Worm (Caenorhabditis elegans) whole organism, L1 larva: ENCODE results near the gene ubc-21.

Source experiments
- Y116A8C.19 ChIP-seq: sonication (generic microtip); optimal IDR thresholded peaks from 2 replicates; lab custom pipeline; 2016; ENCODE audit warnings: missing compliant biosample characterization, missing genetic modification characterization, borderline replicate concordance
- aha-1 ChIP-seq: fragments of 150-350 bp; optimal IDR thresholded peaks from 2 replicates; lab custom pipeline; 2014; ENCODE audit warnings: missing biosample characterization, missing genetic modification characterization
- alr-1 ChIP-seq: fragments of 200-800 bp; sonication (Bioruptor generic); optimal IDR thresholded peaks from 2 replicates; lab custom pipeline; 2018; ENCODE audit warnings: borderline replicate concordance, mild to moderate bottlenecking, missing genetic modification characterization, missing compliant biosample characterization
- aly-2 ChIP-seq: fragments of 150-350 bp; optimal IDR thresholded peaks from 2 replicates; lab custom pipeline; 2014; ENCODE audit warnings: missing biosample characterization, missing genetic modification characterization
- ama-1 ChIP-seq: fragments of 150-350 bp; optimal IDR thresholded peaks from 2 replicates; lab custom pipeline; 2014
- blmp-1 ChIP-seq: fragments of 150-350 bp; optimal IDR thresholded peaks from 2 replicates; lab custom pipeline; 2014; ENCODE audit warnings: missing biosample characterization, missing genetic modification characterization
- ceh-82 ChIP-seq, 3 experiments: fragments of 150-350 bp in 1 of 3; sonication (generic microtip) in 2 of 3; optimal IDR thresholded peaks; 2 replicates each; lab custom pipeline; 2014 to 2017; ENCODE audit warnings: missing biosample characterization in 3 of 3, missing genetic modification characterization in 3 of 3
- ces-1 ChIP-seq: fragments of 150-350 bp; optimal IDR thresholded peaks from 2 replicates; lab custom pipeline; 2014; ENCODE audit warnings: missing biosample characterization, missing genetic modification reagents, missing genetic modification characterization
- dpl-1 ChIP-seq, 3 experiments: fragments of 150-350 bp in 2 of 3; sonication (generic microtip) in 1 of 3; optimal IDR thresholded peaks; 2 replicates each; lab custom pipeline; 2014 to 2017; ENCODE audit warnings: missing biosample characterization in 3 of 3, missing genetic modification characterization in 3 of 3, missing genetic modification reagents in 3 of 3
- efl-1 ChIP-seq, 4 experiments: fragments of 150-350 bp; optimal IDR thresholded peaks in 3 of 4; peaks in 1 of 4; 1 replicate in 1 of 4; 2 replicates in 3 of 4; lab custom pipeline; 2014; ENCODE audit warnings: missing biosample characterization in 2 of 4, missing genetic modification characterization in 2 of 4, missing genetic modification reagents in 2 of 4
- egl-13 ChIP-seq: sonication (generic microtip); optimal IDR thresholded peaks from 2 replicates; lab custom pipeline; 2016; ENCODE audit warnings: missing genotype, missing genetic modification reagents, missing genetic modification characterization, missing compliant biosample characterization
- elt-2 ChIP-seq: sonication (generic microtip); optimal IDR thresholded peaks from 2 replicates; lab custom pipeline; 2016; ENCODE audit warnings: missing genetic modification characterization, mild to moderate bottlenecking, inconsistent platforms, missing compliant biosample characterization, missing genetic modification reagents
- elt-3 ChIP-seq, 6 experiments: fragments of 150-350 bp in 1 of 6; sonication (generic microtip); optimal IDR thresholded peaks; 2 replicates each; lab custom pipeline; 2017 to 2018; ENCODE audit warnings: missing biosample characterization in 6 of 6, missing genetic modification characterization in 6 of 6, inconsistent platforms in 1 of 6
- ets-5 ChIP-seq: fragments of 200-800 bp; sonication (Bioruptor generic); IDR thresholded peaks from 2 replicates; pipeline ENCODE4 v1.3.6; 2022; ENCODE audit warnings: missing genetic modification characterization, missing compliant biosample characterization
- fkh-10 ChIP-seq: sonication (generic microtip); optimal IDR thresholded peaks from 2 replicates; lab custom pipeline; 2017; ENCODE audit warnings: missing biosample characterization, missing genetic modification reagents, missing genetic modification characterization
- fkh-4 ChIP-seq: sonication (generic microtip); optimal IDR thresholded peaks from 2 replicates; lab custom pipeline; 2016; ENCODE audit warnings: missing compliant biosample characterization, missing genetic modification characterization, borderline replicate concordance
- fkh-8 ChIP-seq: sonication (generic microtip); optimal IDR thresholded peaks from 2 replicates; lab custom pipeline; 2016; ENCODE audit warnings: mild to moderate bottlenecking, missing genetic modification characterization, missing compliant biosample characterization
- grh-1 ChIP-seq: fragments of 200-800 bp; sonication (Bioruptor generic); IDR thresholded peaks from 2 replicates; pipeline ENCODE4 v1.3.6; 2022; ENCODE audit warnings: missing genetic modification reagents, missing genetic modification characterization, missing compliant biosample characterization
- hlh-4 ChIP-seq: sonication (generic microtip); optimal IDR thresholded peaks from 2 replicates; lab custom pipeline; 2016; ENCODE audit warnings: mild to moderate bottlenecking, missing genetic modification characterization, missing compliant biosample characterization
- irx-1 ChIP-seq: sonication (generic microtip); optimal IDR thresholded peaks from 2 replicates; lab custom pipeline; 2016; ENCODE audit warnings: missing genetic modification characterization, missing compliant biosample characterization
- isw-1 ChIP-seq: fragments of 200-800 bp; sonication (Bioruptor generic); IDR thresholded peaks from 2 replicates; pipeline ENCODE4 v1.3.6; 2022; ENCODE audit warnings: missing genetic modification characterization, missing compliant biosample characterization
- jun-1 ChIP-seq: fragments of 150-350 bp; optimal IDR thresholded peaks from 2 replicates; lab custom pipeline; 2014; ENCODE audit warnings: missing biosample characterization, missing genetic modification reagents, missing genetic modification characterization
- lin-14 ChIP-seq: fragments of 200-800 bp; sonication (Bioruptor generic); optimal IDR thresholded peaks from 2 replicates; lab custom pipeline; 2018; ENCODE audit warnings: mild to moderate bottlenecking, missing genetic modification characterization, moderate library complexity, missing compliant biosample characterization
- lin-15B ChIP-seq: fragments of 150-350 bp; sonication (generic microtip); optimal IDR thresholded peaks from 3 replicates; lab custom pipeline; 2014; ENCODE audit warnings: missing biosample characterization, missing genetic modification characterization
- lin-35 ChIP-seq, 2 experiments: fragments of 150-350 bp; optimal IDR thresholded peaks; 2 replicates each; lab custom pipeline; 2014; ENCODE audit warnings: missing biosample characterization in 2 of 2, missing genetic modification characterization in 2 of 2, missing genetic modification reagents in 2 of 2
- lir-3 ChIP-seq: sonication (generic microtip); optimal IDR thresholded peaks from 2 replicates; lab custom pipeline; 2016; ENCODE audit warnings: mild to moderate bottlenecking, missing genetic modification characterization, moderate library complexity, missing compliant biosample characterization; ENCODE audit not compliant: poor library complexity
- mef-2 ChIP-seq: fragments of 150-350 bp; optimal IDR thresholded peaks from 2 replicates; lab custom pipeline; 2014; ENCODE audit warnings: missing biosample characterization, missing genetic modification characterization
- nhr-12 ChIP-seq: sonication (generic microtip); optimal IDR thresholded peaks from 2 replicates; lab custom pipeline; 2017; ENCODE audit warnings: missing biosample characterization, missing genetic modification characterization
- nhr-71 ChIP-seq: sonication (generic microtip); optimal IDR thresholded peaks from 2 replicates; lab custom pipeline; 2016; ENCODE audit warnings: mild to moderate bottlenecking, missing genetic modification characterization, moderate library complexity, missing compliant biosample characterization
- nhr-90 ChIP-seq: sonication (generic microtip); optimal IDR thresholded peaks from 2 replicates; lab custom pipeline; 2016; ENCODE audit warnings: mild to moderate bottlenecking, missing genetic modification characterization, missing compliant biosample characterization; ENCODE audit not compliant: poor library complexity
- pqm-1 ChIP-seq: sonication (generic microtip); optimal IDR thresholded peaks from 3 replicates; lab custom pipeline; 2017; ENCODE audit warnings: missing biosample characterization, missing genetic modification characterization
- skn-1 ChIP-seq: fragments of 150-350 bp; optimal IDR thresholded peaks from 2 replicates; lab custom pipeline; 2014; ENCODE audit warnings: missing biosample characterization, missing genetic modification characterization
- snpc-4 ChIP-seq: fragments of 150-350 bp; optimal IDR thresholded peaks from 2 replicates; lab custom pipeline; 2014; ENCODE audit warnings: missing biosample characterization, missing genetic modification characterization
- sox-4 ChIP-seq: sonication (generic microtip); optimal IDR thresholded peaks from 2 replicates; lab custom pipeline; 2016; ENCODE audit warnings: missing genetic modification characterization, missing compliant biosample characterization
- sptf-1 ChIP-seq: fragments of 150-350 bp; optimal IDR thresholded peaks from 2 replicates; lab custom pipeline; 2014; ENCODE audit warnings: missing biosample characterization, missing genetic modification characterization
- unc-30 ChIP-seq: sonication (generic microtip); optimal IDR thresholded peaks from 2 replicates; lab custom pipeline; 2017; ENCODE audit warnings: missing biosample characterization, missing genetic modification characterization
- unc-86 ChIP-seq: sonication (generic microtip); optimal IDR thresholded peaks from 2 replicates; lab custom pipeline; 2016; ENCODE audit warnings: missing genetic modification characterization, missing compliant biosample characterization
- vab-15 ChIP-seq: sonication (generic microtip); optimal IDR thresholded peaks from 2 replicates; lab custom pipeline; 2017; ENCODE audit warnings: missing genotype, mild to moderate bottlenecking, missing genetic modification characterization, missing compliant biosample characterization
- zag-1 ChIP-seq: fragments of 150-350 bp; optimal IDR thresholded peaks from 2 replicates; lab custom pipeline; 2014; ENCODE audit warnings: missing biosample characterization, missing genetic modification characterization
- zip-4 ChIP-seq: fragments of 200-800 bp; sonication (Bioruptor generic); optimal IDR thresholded peaks from 2 replicates; lab custom pipeline; 2018; ENCODE audit warnings: mild to moderate bottlenecking, missing genetic modification characterization, moderate library complexity, missing compliant biosample characterization
- ztf-11 ChIP-seq, 2 experiments: sonication (generic microtip); optimal IDR thresholded peaks; 2 replicates each; lab custom pipeline; 2016 to 2017; ENCODE audit warnings: missing genetic modification characterization in 2 of 2, missing biosample characterization in 1 of 2, missing compliant biosample characterization in 1 of 2

The ubc-21 gene

DNA sequence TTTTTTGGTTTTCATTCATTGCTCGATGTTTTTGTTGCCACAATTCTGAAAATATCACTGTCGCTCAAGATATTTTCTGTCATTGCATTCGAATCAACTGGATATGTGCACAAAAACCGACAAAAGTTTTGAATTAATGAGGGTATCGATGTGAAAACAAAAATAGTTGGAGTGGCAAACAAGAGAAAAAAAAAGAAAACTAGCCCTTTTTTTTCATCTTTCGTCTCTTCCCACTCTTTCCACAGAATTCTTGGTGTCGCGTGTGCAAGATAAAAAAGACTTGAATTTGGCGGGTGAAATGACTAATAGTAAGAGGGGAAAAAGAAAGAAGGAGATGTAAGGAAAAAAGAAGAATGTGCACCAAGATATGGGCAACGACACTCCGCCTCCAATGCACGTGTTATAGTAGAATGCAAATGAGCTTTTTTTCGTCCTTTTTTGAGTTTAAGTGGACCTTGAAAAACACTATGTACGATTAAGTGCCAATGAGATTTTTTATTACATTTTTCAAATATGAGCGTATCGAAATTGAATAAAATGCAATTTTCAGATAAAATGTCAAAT, at the start of gene ubc-21, which contains the start of gene ubc-22:
ubc-21 (plus strand) TSS at position 514 of the 564 bp plus-strand sequence.
ubc-22 (minus strand) TSS at position 51 of the 564 bp plus-strand sequence.
- peak; percentile 10 for TF ChIP-seq nhr-71 (tag; lab: Kevin White, UChicago)
- TF ChIP-seq skn-1 (tag; lab: Kevin White, UChicago) = no peak
- no peak for TF ChIP-seq vab-15 (tag; lab: Kevin White, UChicago)
- no peak for TF ChIP-seq blmp-1 (tag; lab: Kevin White, UChicago)
- TF ChIP-seq ces-1 = no peak
- TF ChIP-seq ama-1 (lab: Kevin White, UChicago) = no peak
- TF ChIP-seq dpl-1 (GFP tag; optimal IDR thresholded peaks at IDR 0.05; lab: Kevin White, UChicago) = peak in 1 of 3 experiments; percentile 47
- TF ChIP-seq lin-35 (GFP tag; optimal IDR thresholded peaks at IDR 0.05; lab: Kevin White, UChicago) = peak in 1 of 2 experiments; percentile 20
- peak; percentile 67 for TF ChIP-seq fkh-8 (tag; lab: Kevin White, UChicago)
- TF ChIP-seq sox-4 (tag; lab: Kevin White, UChicago) = peak; percentile 2
- no peak for TF ChIP-seq zag-1 (tag; lab: Kevin White, UChicago)
- TF ChIP-seq ceh-82 (tag; optimal IDR thresholded peaks at IDR 0.05; lab: Kevin White, UChicago) = peak in 1 of 3 experiments; percentile 21
- no peak for TF ChIP-seq snpc-4
- TF ChIP-seq lin-14 (GFP tag; lab: Kevin White, UChicago) = peak; percentile 77
- TF ChIP-seq unc-86 = peak; percentile 13
- TF ChIP-seq lir-3 (tag; lab: Kevin White, UChicago) = no peak
- TF ChIP-seq fkh-10 (GFP tag; lab: Kevin White, UChicago) = peak; percentile 10
- TF ChIP-seq efl-1 (optimal IDR thresholded peaks at IDR 0.05; lab: Kevin White, UChicago) = peak in 1 of 2 experiments; percentile 23
- no peak for TF ChIP-seq efl-1 (GFP tag; optimal IDR thresholded peaks at IDR 0.05 in 1 of 2; lab: Kevin White, UChicago)
- TF ChIP-seq, all 84 proteins: peak for 10

DNA sequence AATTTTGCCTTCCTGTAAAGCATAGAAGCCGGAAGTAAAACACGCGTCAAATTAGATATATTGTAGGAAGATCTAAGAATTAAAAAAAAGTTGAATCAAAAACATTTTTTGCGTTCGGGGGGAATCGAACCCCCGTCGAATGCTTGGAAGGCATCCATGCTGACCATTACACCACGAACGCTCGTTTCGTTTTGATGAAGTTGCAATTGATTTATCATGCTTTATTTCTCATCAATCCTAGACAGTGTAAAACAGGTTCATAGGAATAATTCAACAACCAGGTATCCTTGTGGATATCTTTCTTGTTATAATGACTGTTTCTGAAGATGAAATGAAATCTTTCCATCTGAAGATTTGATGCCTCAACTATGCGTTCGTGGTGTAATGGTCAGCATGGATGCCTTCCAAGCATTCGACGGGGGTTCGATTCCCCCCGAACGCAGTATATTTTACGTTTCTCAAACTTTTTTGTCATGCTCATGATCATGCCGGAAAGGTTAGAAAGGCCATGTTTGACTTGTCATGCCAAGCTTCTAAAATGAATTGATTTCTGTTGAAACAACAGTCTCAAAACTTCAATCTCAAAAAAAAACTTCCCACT, 49.5 kb upstream of the ubc-21 start:
- TF ChIP-seq efl-1 (optimal IDR thresholded peaks at IDR 0.05; lab: Kevin White, UChicago) (no peak), efl-1 (GFP tag; optimal IDR thresholded peaks at IDR 0.05 in 1 of 2; lab: Kevin White, UChicago) (peak in 1 of 2 experiments; percentile 36), mef-2 (tag; lab: Kevin White, UChicago) (no peak), grh-1 (peak; percentile 16; the same call in 1 of the 2 replicates), irx-1 (tag; lab: Kevin White, UChicago) (no peak), blmp-1 (tag; lab: Kevin White, UChicago) (peak; percentile 5)

DNA sequence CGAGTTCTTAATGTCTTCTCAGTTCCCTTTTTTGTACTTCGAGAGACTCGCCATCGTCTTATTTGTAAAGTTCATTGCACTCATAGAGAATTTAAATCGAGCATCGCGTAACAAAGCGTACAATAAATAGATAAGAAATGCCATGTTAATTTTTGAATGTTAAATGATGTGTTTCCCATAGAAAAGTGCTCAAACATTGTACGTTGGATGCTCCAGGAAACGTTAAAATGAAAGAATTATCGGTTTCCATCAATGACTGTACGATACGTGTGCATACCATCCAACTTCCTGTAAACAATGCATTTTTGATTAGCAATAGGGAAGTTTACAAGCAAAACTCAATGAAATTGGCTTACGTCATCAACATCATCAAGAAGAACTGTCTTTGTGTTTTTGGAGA, 48.8 kb upstream of the ubc-21 start:
- TF ChIP-seq dpl-1 (GFP tag; optimal IDR thresholded peaks at IDR 0.05; lab: Kevin White, UChicago) = no peak
- no peak for TF ChIP-seq ets-5 (GFP tag; lab: Robert Waterston, UW)
- peak; percentile 75 for TF ChIP-seq elt-2 (tag; lab: Kevin White, UChicago)
- TF ChIP-seq nhr-90 = no peak
- TF ChIP-seq lin-35 (GFP tag; optimal IDR thresholded peaks at IDR 0.05; lab: Kevin White, UChicago) = peak in 1 of 2 experiments; percentile 13

DNA sequence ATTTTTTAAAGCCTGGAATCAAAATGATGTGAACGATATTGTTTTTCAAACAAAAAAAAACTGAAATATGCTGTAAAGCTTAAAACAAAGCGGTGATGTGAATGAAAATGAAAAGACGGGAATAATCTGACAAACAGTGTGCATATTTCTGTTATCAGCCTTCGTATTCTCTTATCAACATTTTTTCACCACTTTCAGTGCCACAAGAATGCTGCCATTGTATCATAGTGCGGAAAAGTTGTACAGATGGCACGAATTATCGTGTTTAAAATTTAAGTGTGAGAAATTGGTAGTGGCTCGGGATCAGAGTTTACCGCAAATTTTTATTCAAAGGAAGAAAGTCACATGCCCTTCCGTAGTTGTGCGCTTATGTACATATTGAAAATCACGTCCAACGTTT, 45.0 kb upstream of the ubc-21 start, which contains the start of gene ifd-1:
ifd-1 (minus strand) TSS at position 12 of the 400 bp plus-strand sequence.
- TF ChIP-seq zip-4 (GFP tag; lab: Kevin White, UChicago) (no peak), nhr-71 (tag; lab: Kevin White, UChicago) (no peak), nhr-12 (tag; lab: Kevin White, UChicago) (no peak), ceh-82 (tag; optimal IDR thresholded peaks at IDR 0.05; lab: Kevin White, UChicago) (no peak), aly-2 (tag; lab: Kevin White, UChicago) (no peak), sptf-1 (no peak), ztf-11 (tag; optimal IDR thresholded peaks at IDR 0.05; lab: Kevin White, UChicago) (no peak), egl-13 (tag; lab: Kevin White, UChicago) (no peak), pqm-1 (tag; lab: Kevin White, UChicago) (peak; percentile 15), mef-2 (tag; lab: Kevin White, UChicago) (no peak), elt-2 (tag; lab: Kevin White, UChicago) (peak; percentile 92), alr-1 (no peak), unc-30 (tag; lab: Kevin White, UChicago) (no peak), lin-15B (no peak), fkh-4 (tag; lab: Kevin White, UChicago) (no peak), lin-35 (GFP tag; optimal IDR thresholded peaks at IDR 0.05; lab: Kevin White, UChicago) (peak in 1 of 2 experiments; percentile 34), nhr-90 (peak; percentile 21), isw-1 (no peak), elt-3 (tag; optimal IDR thresholded peaks at IDR 0.05; lab: Kevin White, UChicago) (no peak), fkh-10 (GFP tag; lab: Kevin White, UChicago) (no peak), jun-1 (tag; lab: Kevin White, UChicago) (peak; percentile 23), hlh-4 (tag; lab: Kevin White, UChicago) (no peak), Y116A8C.19 (tag; lab: Kevin White, UChicago) (no peak), efl-1 (optimal IDR thresholded peaks at IDR 0.05; lab: Kevin White, UChicago) (no peak), efl-1 (GFP tag; optimal IDR thresholded peaks at IDR 0.05 in 1 of 2; lab: Kevin White, UChicago) (peak in 1 of 2 experiments; percentile 47), aha-1 (tag; lab: Kevin White, UChicago) (no peak)
